Fruit fly (Drosophila melanogaster): ENCODE data around the gene Ndc1.

The Ndc1 gene

DNA sequence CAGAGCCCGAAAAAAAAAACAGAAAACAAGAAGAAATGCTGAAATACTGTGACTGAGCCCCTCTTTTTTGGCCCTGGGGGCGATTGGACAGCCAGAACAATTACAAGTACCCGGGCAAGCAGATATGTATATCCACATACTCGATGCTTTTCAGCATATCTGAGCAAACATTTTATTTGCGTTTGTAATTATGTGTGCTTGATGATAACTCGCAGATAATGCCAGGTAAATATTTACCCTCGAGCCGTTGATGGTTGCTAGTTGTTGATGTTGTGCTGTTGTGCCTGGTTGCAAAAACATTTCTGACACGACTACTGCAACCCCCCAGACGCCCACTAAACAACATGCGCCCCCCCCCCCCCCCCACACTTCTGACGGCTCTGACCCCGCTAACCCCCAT lies 4.8 kb upstream of the Ndc1 start (continued):
- peak; percentile 38 for TF ChIP-seq nom (GFP tag; optimal IDR thresholded peaks at IDR 0.05)
- TF ChIP-seq Sin3A (optimal IDR thresholded peaks at IDR 0.05), result no peak
- no peak for TF ChIP-seq Med (GFP tag)
- TF ChIP-seq CG10209 (GFP tag; optimal IDR thresholded peaks at IDR 0.05), result peak; percentile 37
- TF ChIP-seq C15 (GFP tag; IDR thresholded peaks at IDR 0.05), result no peak
- TF ChIP-seq zen2 (GFP tag; IDR thresholded peaks at IDR 0.05; ENCODE audit: partially characterized antibody), result no peak
- no peak for TF ChIP-seq ftz-f1 (GFP tag; optimal IDR thresholded peaks at IDR 0.05)
- TF ChIP-seq CG11696 (GFP tag; IDR thresholded peaks at IDR 0.05), result no peak
- TF ChIP-seq ems (GFP tag; optimal IDR thresholded peaks at IDR 0.05), result no peak
- TF ChIP-seq Elba2 (GFP tag; optimal IDR thresholded peaks at IDR 0.05), result no peak
- no peak for TF ChIP-seq sisA (GFP tag; IDR thresholded peaks at IDR 0.05)
- TF ChIP-seq Doc2 (GFP tag; IDR thresholded peaks at IDR 0.05), result no peak
- no peak for TF ChIP-seq CG6272 (GFP tag; IDR thresholded peaks at IDR 0.05)
- TF ChIP-seq mirr (GFP tag; optimal IDR thresholded peaks at IDR 0.05), result peak; percentile 83
- no peak for TF ChIP-seq lbe (GFP tag; optimal IDR thresholded peaks at IDR 0.05)
- TF ChIP-seq CG10543 (GFP tag; optimal IDR thresholded peaks at IDR 0.05), result peak; percentile 76
- TF ChIP-seq NFAT (GFP tag; IDR thresholded peaks at IDR 0.05), result no peak
- TF ChIP-seq inv (GFP tag; IDR thresholded peaks at IDR 0.05; ENCODE audit: partially characterized antibody), result no peak
- TF ChIP-seq CG17568 (GFP tag; optimal IDR thresholded peaks at IDR 0.05), result peak; percentile 72
- TF ChIP-seq schlank (tag; optimal IDR thresholded peaks at IDR 0.05), result peak; percentile 69
- peak; percentile 74 for TF ChIP-seq CG2678 (tag; optimal IDR thresholded peaks at IDR 0.05)
- TF ChIP-seq CG1529 (GFP tag; optimal IDR thresholded peaks at IDR 0.05), result peak; percentile 21
- TF ChIP-seq gem (tag; optimal IDR thresholded peaks at IDR 0.05), result peak; percentile 43
- no peak for TF ChIP-seq zfh2 (GFP tag; optimal IDR thresholded peaks at IDR 0.05)
- peak; percentile 39 for TF ChIP-seq Blimp-1 (GFP tag; optimal IDR thresholded peaks at IDR 0.05)
- TF ChIP-seq CG9437 (GFP tag; optimal IDR thresholded peaks at IDR 0.05), result no peak
- TF ChIP-seq HmgD (GFP tag; optimal IDR thresholded peaks at IDR 0.05), result no peak
- TF ChIP-seq tin (GFP tag; optimal IDR thresholded peaks at IDR 0.05), result no peak
- TF ChIP-seq CG10462 (GFP tag; optimal IDR thresholded peaks at IDR 0.05), result no peak
- no peak for TF ChIP-seq CG17612 (GFP tag; IDR thresholded peaks at IDR 0.05)
- TF ChIP-seq tna (GFP tag; IDR thresholded peaks at IDR 0.05; ENCODE audit: partially characterized antibody), result no peak
- no peak for TF ChIP-seq CG8765 (GFP tag; IDR thresholded peaks at IDR 0.05)
- TF ChIP-seq CG13123 (GFP tag; optimal IDR thresholded peaks at IDR 0.05), result peak; percentile 8
- TF ChIP-seq toy (GFP tag; IDR thresholded peaks at IDR 0.05), result no peak
- TF ChIP-seq Ets97D (GFP tag; optimal IDR thresholded peaks at IDR 0.05), result no peak
- no peak for TF ChIP-seq CG8478 (optimal IDR thresholded peaks at IDR 0.05)
- peak; percentile 75 for TF ChIP-seq Hmr (GFP tag; optimal IDR thresholded peaks at IDR 0.05)
- TF ChIP-seq CG15269 (tag; optimal IDR thresholded peaks at IDR 0.05), result peak; percentile 50
- peak; percentile 55 for TF ChIP-seq kah (GFP tag; optimal IDR thresholded peaks at IDR 0.05)
- TF ChIP-seq croc (GFP tag; conservative IDR thresholded peaks at IDR 0.05), result no peak
- no peak for TF ChIP-seq Lhr (GFP tag; optimal IDR thresholded peaks at IDR 0.05)
- peak; percentile 31; the same call in 1 of the 2 replicates for TF ChIP-seq ranshi (GFP tag; IDR thresholded peaks at IDR 0.05)
- no peak; the same call in 2 of the 3 replicates for TF ChIP-seq CG34422 (GFP tag; IDR thresholded peaks at IDR 0.05)
- peak; percentile 51 for TF ChIP-seq CG6683 (GFP tag; optimal IDR thresholded peaks at IDR 0.05)
- no peak for TF ChIP-seq slp2 (GFP tag; optimal IDR thresholded peaks at IDR 0.05)
- TF ChIP-seq hb (GFP tag; IDR thresholded peaks at IDR 0.05; ENCODE audit: partially characterized antibody), result no peak
- TF ChIP-seq nau (GFP tag; optimal IDR thresholded peaks at IDR 0.05), result peak; percentile 79
- TF ChIP-seq CG2129 (GFP tag; IDR thresholded peaks at IDR 0.05; ENCODE audit: partially characterized antibody), result no peak
- no peak for TF ChIP-seq Hsf (GFP tag; optimal IDR thresholded peaks at IDR 0.05)
- TF ChIP-seq yki (optimal IDR thresholded peaks at IDR 0.05), result no peak
- peak; percentile 28 for TF ChIP-seq bcd (GFP tag; optimal IDR thresholded peaks at IDR 0.05)
- peak; percentile 8 for TF ChIP-seq CG18011 (GFP tag; optimal IDR thresholded peaks at IDR 0.05)
